Worm (Caenorhabditis elegans): Measurements from ENCODE around the gene pgap-1.
A peak's percentile ranks its signal among the peaks of the same experiment; 100 is the strongest.

The pgap-1 gene

ce11 chrV:11241580-11241979, at the start of gene pgap-1:
TSS of gene pgap-1 (plus strand) at chrV:11241880.
- TF ChIP-seq ama-1 (optimal IDR thresholded peaks at IDR 0.05) (no peak), ama-1 (GFP tag; optimal IDR thresholded peaks at IDR 0.05) (no peak), unc-62 (GFP tag; optimal IDR thresholded peaks at IDR 0.05) (no peak), rec-8 (tag; optimal IDR thresholded peaks at IDR 0.05) (no peak), D2030.7 (GFP tag; IDR thresholded peaks at IDR 0.05) (no peak)

ce11 chrV:11196109-11196508, 45.6 kb upstream of the pgap-1 start, which contains the start of gene clc-6:
TSS of gene clc-6 (minus strand) at chrV:11196209.
- TF ChIP-seq lin-54 (GFP tag; optimal IDR thresholded peaks at IDR 0.05) (no peak), lsl-1 (GFP tag; optimal IDR thresholded peaks at IDR 0.05) (no peak), nfyb-1 (GFP tag; IDR thresholded peaks at IDR 0.05) (no peak), let-526 (GFP tag; IDR thresholded peaks at IDR 0.05) (no peak), ZK185.1 (tag; optimal IDR thresholded peaks at IDR 0.05; ENCODE audit: poor library complexity, severe bottlenecking) (no peak), B0019.2 (GFP tag; conservative IDR thresholded peaks at IDR 0.05) (no peak), lin-35 (GFP tag; optimal IDR thresholded peaks at IDR 0.05) (no peak), ceh-40 (GFP tag; IDR thresholded peaks at IDR 0.05) (no peak), efl-1 (GFP tag; optimal IDR thresholded peaks at IDR 0.05) (no peak), ztf-6 (GFP tag; IDR thresholded peaks at IDR 0.05) (no peak), mxl-1 (tag; optimal IDR thresholded peaks at IDR 0.05) (no peak), K11D2.4 (GFP tag; IDR thresholded peaks at IDR 0.05) (no peak), dpl-1 (GFP tag; optimal IDR thresholded peaks at IDR 0.05) (no peak), let-607 (tag; optimal IDR thresholded peaks at IDR 0.05) (no peak), F55B11.4 (tag; optimal IDR thresholded peaks at IDR 0.05; ENCODE audit: borderline replicate concordance, insufficient read depth) (no peak), Y67H2A.10 (GFP tag; conservative IDR thresholded peaks at IDR 0.05) (no peak), F37B4.10 (GFP tag; IDR thresholded peaks at IDR 0.05) (no peak), snpc-1.1 (tag; optimal IDR thresholded peaks at IDR 0.05; ENCODE audit: insufficient read depth) (no peak), ztf-3 (GFP tag; optimal IDR thresholded peaks at IDR 0.05) (no peak), pha-4 (tag; optimal IDR thresholded peaks at IDR 0.05) (no peak)

ce11 chrV:11196631-11197258, 44.9 kb upstream of the pgap-1 start:
- peak; percentile 26 for TF ChIP-seq lin-40 (tag; optimal IDR thresholded peaks at IDR 0.05)
- TF ChIP-seq gei-17 (GFP tag; optimal IDR thresholded peaks at IDR 0.05): no peak
- TF ChIP-seq B0019.2 (GFP tag; conservative IDR thresholded peaks at IDR 0.05): no peak
- TF ChIP-seq mcd-1 (GFP tag; IDR thresholded peaks at IDR 0.05): no peak
- TF ChIP-seq tlf-1 (GFP tag; optimal IDR thresholded peaks at IDR 0.05): no peak
- TF ChIP-seq let-526 (GFP tag; IDR thresholded peaks at IDR 0.05): no peak

ce11 chrV:11198094-11198493, 43.6 kb upstream of the pgap-1 start:
- TF ChIP-seq let-526 (GFP tag; IDR thresholded peaks at IDR 0.05) (no peak), tlf-1 (GFP tag; optimal IDR thresholded peaks at IDR 0.05) (no peak), lin-26 (GFP tag; IDR thresholded peaks at IDR 0.05) (no peak), bed-1 (GFP tag; IDR thresholded peaks at IDR 0.05) (no peak), ceh-58 (GFP tag; IDR thresholded peaks at IDR 0.05) (no peak), nfya-2 (GFP tag; IDR thresholded peaks at IDR 0.05) (no peak), aptf-3 (GFP tag; IDR thresholded peaks at IDR 0.05) (no peak), ztf-25 (GFP tag; IDR thresholded peaks at IDR 0.05) (no peak), madf-8 (GFP tag; conservative IDR thresholded peaks at IDR 0.05) (no peak), F55B11.4 (tag; optimal IDR thresholded peaks at IDR 0.05; ENCODE audit: borderline replicate concordance, insufficient read depth) (no peak), lag-1 (GFP tag; IDR thresholded peaks at IDR 0.05) (no peak)
